Worm (Caenorhabditis elegans) whole organism, L4/young adult: ENCODE measurements around the gene Y69E1A.4.

Experiments
- W03F9.2 ChIP-seq: fragments of 150-350 bp; optimal IDR thresholded peaks from 2 replicates; lab custom pipeline; 2014; ENCODE audit warnings: missing biosample characterization, missing genetic modification characterization
- dao-5 ChIP-seq: sonication (generic microtip); optimal IDR thresholded peaks from 2 replicates; lab custom pipeline; 2016; ENCODE audit warnings: missing genotype, missing genetic modification characterization, moderate library complexity, missing compliant biosample characterization
- him-1 ChIP-seq: sonication (generic microtip); optimal IDR thresholded peaks from 2 replicates; lab custom pipeline; 2016; ENCODE audit warnings: missing genotype, missing genetic modification reagents, missing genetic modification characterization, missing compliant biosample characterization

The Y69E1A.4 gene

ce11 chrIV:10936906-10937540, 18.0 kb upstream of the Y69E1A.4 start, which contains the start of gene fic-1:
fic-1 (plus strand) TSS chrIV:10937454.
- TF ChIP-seq W03F9.2 (tag; lab: Kevin White, UChicago) (peak; percentile 80), him-1 (tag; lab: Kevin White, UChicago) (no peak)

ce11 chrIV:10948797-10949196, 6.3 kb upstream of the Y69E1A.4 start, which contains the start of gene Y69E1A.1:
Y69E1A.1 (minus strand) TSS chrIV:10948897.
- TF ChIP-seq dao-5 (tag; lab: Kevin White, UChicago) (no peak), W03F9.2 (tag; lab: Kevin White, UChicago) (no peak), him-1 (tag; lab: Kevin White, UChicago) (no peak)

DNA sequence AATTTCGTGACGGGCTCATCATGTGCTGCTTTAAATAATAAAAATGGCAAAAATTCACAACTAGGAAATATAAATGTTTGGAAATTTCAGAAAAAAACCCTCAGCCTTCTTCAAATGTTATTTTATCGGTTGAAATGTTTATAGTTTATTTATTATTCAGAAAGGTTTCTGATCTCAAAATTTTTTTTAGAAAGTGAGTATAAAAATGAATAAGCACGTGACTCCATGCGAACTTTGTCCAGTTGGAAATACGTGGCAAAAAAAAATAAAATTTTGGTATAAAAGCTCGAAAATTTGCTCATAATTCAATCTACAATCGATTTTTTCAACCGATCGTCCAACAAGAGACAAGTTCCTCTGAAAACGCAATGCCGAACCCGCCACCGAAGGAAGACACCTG, 5.5 kb upstream of the Y69E1A.4 start, which contains the start of gene nsph-3.1:
Gene nsph-3.1, plus strand, starts transcription at position 301 of the 400 bp plus-strand sequence.
- TF ChIP-seq W03F9.2 (tag; lab: Kevin White, UChicago) (no peak), him-1 (tag; lab: Kevin White, UChicago) (no peak), dao-5 (tag; lab: Kevin White, UChicago) (no peak)

DNA sequence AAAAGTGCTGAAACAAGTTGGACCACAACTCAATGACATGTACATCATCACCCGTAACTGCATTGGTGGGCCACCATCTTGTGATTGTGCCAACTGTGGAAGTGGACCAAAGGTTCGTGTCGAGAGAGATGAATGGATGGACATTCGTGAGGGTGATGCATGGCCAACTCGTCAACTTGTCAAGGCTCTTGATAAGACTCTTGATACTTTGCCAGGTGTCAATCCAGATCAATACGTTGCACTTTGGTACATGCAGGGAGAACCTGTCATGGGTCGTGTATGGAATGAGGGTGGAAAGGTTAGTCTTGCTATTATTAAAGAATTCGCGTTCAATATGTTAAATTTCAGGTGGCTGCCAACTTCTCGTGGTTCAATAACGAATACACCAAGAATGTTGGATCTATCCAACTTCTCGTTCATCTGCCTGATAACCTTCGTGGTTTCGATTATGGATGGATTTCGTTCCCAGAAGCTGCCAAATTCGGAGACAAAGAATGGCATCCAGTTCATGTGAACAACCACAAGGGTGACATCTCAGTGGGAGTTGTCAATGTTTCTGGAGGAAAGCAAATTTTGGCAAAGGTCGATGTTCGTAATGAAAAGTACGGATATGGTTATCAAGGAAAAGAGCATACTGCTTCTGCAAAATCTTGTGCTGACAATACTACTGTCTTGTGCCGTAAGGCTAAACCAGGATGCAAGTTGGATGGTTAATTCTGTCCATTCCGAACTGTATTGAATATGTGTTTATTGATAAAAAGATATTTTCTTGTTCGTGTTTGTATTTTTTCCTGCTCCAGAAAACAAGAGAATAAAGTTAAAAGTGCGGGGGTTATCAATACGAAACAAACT, 4.5 kb upstream of the Y69E1A.4 start:
- TF ChIP-seq him-1 (tag; lab: Kevin White, UChicago) (no peak), W03F9.2 (tag; lab: Kevin White, UChicago) (no peak), dao-5 (tag; lab: Kevin White, UChicago) (no peak)

ce11 chrIV:10951997-10952396, 3.1 kb upstream of the Y69E1A.4 start, which contains the start of gene Y69E1A.3:
Y69E1A.3 (plus strand) TSS chrIV:10952297.
- TF ChIP-seq him-1 (tag; lab: Kevin White, UChicago) (no peak), W03F9.2 (tag; lab: Kevin White, UChicago) (no peak), dao-5 (tag; lab: Kevin White, UChicago) (no peak)

- TF ChIP-seq dao-5 (tag; lab: Kevin White, UChicago) (no peak), W03F9.2 (tag; lab: Kevin White, UChicago) (no peak), him-1 (tag; lab: Kevin White, UChicago) (no peak)
These were observed 2.7 kb downstream of the Y69E1A.4 start, which contains the start of gene Y69E1A.5 for ce11 chrIV:10957583-10958229. Y69E1A.5 (minus strand) TSS chrIV:10957655.

ce11 chrIV:10958230-10958588, 3.2 kb downstream of the Y69E1A.4 start, which contains the start of gene sri-19:
sri-19 (plus strand) TSS chrIV:10958372.
- TF ChIP-seq W03F9.2 (tag; lab: Kevin White, UChicago) (no peak), dao-5 (tag; lab: Kevin White, UChicago) (no peak), him-1 (tag; lab: Kevin White, UChicago) (no peak)

- TF ChIP-seq him-1 (tag; lab: Kevin White, UChicago) (no peak), dao-5 (tag; lab: Kevin White, UChicago) (no peak), W03F9.2 (tag; lab: Kevin White, UChicago) (no peak)
These were observed 9.6 kb downstream of the Y69E1A.4 start for ce11 chrIV:10964688-10965087.

DNA sequence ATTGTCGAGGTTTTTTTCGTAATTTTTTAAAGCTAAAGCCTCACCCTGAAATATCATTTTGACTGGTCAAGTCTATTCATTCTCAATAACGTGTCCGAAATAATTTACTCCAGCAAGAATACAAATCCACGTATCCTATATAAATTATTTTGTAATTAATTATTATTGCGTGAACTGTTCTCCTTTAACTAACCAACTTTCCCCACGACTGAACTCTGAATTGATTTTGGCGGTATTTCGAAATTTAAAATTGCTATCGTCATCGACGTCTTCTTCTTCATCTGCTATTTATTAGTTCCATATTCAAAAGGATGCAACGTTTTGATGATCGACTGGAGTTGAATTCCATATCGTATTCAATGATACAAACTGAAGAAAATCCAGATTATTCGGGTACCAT, 11.3 kb downstream of the Y69E1A.4 start, which contains the start of the genes aqp-3 and Y69E1A.8:
Gene aqp-3, minus strand, starts transcription at position 101 of the 400 bp plus-strand sequence.
Gene Y69E1A.8, plus strand, starts transcription at position 246 of the 400 bp plus-strand sequence.
- no peak for TF ChIP-seq dao-5 (tag; lab: Kevin White, UChicago)
- no peak for TF ChIP-seq W03F9.2 (tag; lab: Kevin White, UChicago)
- no peak for TF ChIP-seq him-1 (tag; lab: Kevin White, UChicago)

ce11 chrIV:10970333-10970732, 15.3 kb downstream of the Y69E1A.4 start:
- no peak for TF ChIP-seq W03F9.2 (tag; lab: Kevin White, UChicago)
- no peak for TF ChIP-seq him-1 (tag; lab: Kevin White, UChicago)
- no peak for TF ChIP-seq dao-5 (tag; lab: Kevin White, UChicago)

ce11 chrIV:10970767-10971166, 15.7 kb downstream of the Y69E1A.4 start:
- no peak for TF ChIP-seq him-1 (tag; lab: Kevin White, UChicago)
- no peak for TF ChIP-seq dao-5 (tag; lab: Kevin White, UChicago)
- TF ChIP-seq W03F9.2 (tag; lab: Kevin White, UChicago): no peak

DNA sequence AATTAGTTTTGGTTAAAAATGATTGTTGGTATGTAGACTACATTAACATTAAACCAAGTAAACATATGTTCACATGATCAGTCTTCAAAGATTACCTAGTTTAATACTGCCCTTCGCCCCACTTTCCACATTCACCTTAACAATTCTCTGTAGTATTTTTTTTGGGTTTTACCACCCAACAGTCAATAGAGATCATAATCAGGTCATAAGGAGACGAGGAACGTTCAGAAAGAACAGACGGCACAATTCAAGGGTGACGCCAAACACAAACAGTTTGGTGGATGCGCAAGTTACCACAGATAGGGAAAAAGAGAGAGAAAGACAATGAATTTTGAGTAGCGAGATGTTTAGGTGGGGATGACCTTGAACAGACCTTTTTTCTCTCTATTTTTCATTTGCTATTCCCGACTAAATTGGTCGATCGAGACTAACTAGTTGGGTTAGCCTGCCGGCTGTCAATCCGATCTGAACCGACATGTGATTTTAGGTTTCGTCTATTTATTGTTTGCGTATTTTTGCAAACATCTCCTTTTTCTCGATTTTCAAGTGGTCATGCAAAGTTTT, 16.7 kb downstream of the Y69E1A.4 start:
- no peak for TF ChIP-seq him-1 (tag; lab: Kevin White, UChicago)
- no peak for TF ChIP-seq W03F9.2 (tag; lab: Kevin White, UChicago)
- TF ChIP-seq dao-5 (tag; lab: Kevin White, UChicago): no peak
